Worm (Caenorhabditis elegans) whole organism, early embryonic: ENCODE measurements around the gene wdr-20.

Experiments
- ama-1 ChIP-seq: fragments of 150-350 bp; optimal IDR thresholded peaks from 2 replicates; lab custom pipeline; 2014
- flt-1 ChIP-seq: fragments of 200-800 bp; sonication (Bioruptor generic); IDR thresholded peaks from 2 replicates; pipeline ENCODE4 v1.3.6; 2022; ENCODE audit warnings: missing genetic modification characterization, missing compliant biosample characterization
- hmbx-1 ChIP-seq: sonication (generic microtip); optimal IDR thresholded peaks from 2 replicates; lab custom pipeline; 2016; ENCODE audit warnings: mild to moderate bottlenecking, missing genetic modification characterization, missing compliant biosample characterization
- pes-1 ChIP-seq: fragments of 200-800 bp; sonication (Bioruptor generic); IDR thresholded peaks from 2 replicates; pipeline ENCODE4 v1.3.6; 2022; ENCODE audit warnings: missing genetic modification reagents, missing genetic modification characterization, missing compliant biosample characterization
- scrt-1 ChIP-seq: fragments of 200-800 bp; sonication (Bioruptor generic); IDR thresholded peaks from 2 replicates; pipeline ENCODE4 v1.3.6; 2022; ENCODE audit warnings: missing genetic modification characterization, missing compliant biosample characterization
- sea-1 ChIP-seq: fragments of 200-800 bp; sonication (Bioruptor generic); conservative IDR thresholded peaks from 2 replicates; pipeline ENCODE4 v1.3.6; 2022; ENCODE audit warnings: missing genetic modification characterization, missing compliant biosample characterization
- tbx-11 ChIP-seq: fragments of 200-800 bp; sonication (Bioruptor generic); IDR thresholded peaks from 2 replicates; pipeline ENCODE4 v1.3.6; 2022; ENCODE audit warnings: missing genetic modification characterization, missing compliant biosample characterization

- TF ChIP-seq flt-1 (GFP tag; lab: Robert Waterston, UW) = no peak
- no peak for TF ChIP-seq pes-1 (GFP tag; lab: Robert Waterston, UW)
- TF ChIP-seq sea-1 (GFP tag; lab: Robert Waterston, UW) = no peak
- no peak for TF ChIP-seq scrt-1
- no peak for TF ChIP-seq ama-1 (lab: Kevin White, UChicago)
- no peak for TF ChIP-seq hmbx-1 (tag; lab: Kevin White, UChicago)
- no peak for TF ChIP-seq tbx-11 (GFP tag; lab: Robert Waterston, UW)
These were observed 27.0 kb upstream of the wdr-20 start, which contains the start of gene C51E3.10 for ce11 chrV:10160954-10161353.
